Comparison of ENCODE assay signal across 1 fruit fly cellular context in the genomic region with DNA sequence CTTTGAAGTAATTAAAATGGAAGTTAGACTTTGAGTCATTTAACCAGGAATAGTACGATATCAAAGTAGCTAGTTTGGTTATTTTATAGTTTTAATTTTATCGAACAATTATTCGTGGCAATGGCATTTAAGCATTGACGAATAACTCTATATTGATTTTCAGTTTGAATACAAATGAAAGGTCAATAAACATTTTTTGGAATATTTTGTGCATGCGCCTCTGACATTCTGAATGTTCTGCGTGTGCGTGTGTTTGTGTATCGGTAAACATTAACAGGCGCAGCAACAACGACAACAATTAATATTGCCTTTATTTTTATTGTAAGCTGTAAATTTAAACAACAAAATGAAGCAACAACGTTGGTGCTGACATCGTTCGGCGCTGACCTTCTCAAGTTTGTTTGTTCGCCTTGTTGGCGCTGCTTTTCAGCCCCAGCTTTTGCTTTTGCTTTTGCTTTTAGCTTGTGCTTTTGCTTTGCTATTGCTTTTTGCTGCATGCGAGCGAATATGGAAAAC.
TF ChIP-seq lines count a peak whose summit lies in the region.

No protein-coding gene starts in this region.

TF ChIP-seq in whole organism, embryonic, 481 proteins besides CTCF, POLR2A, EP300 and RAD21 (continued from another document):
- TF ChIP-seq Trl (optimal IDR thresholded peaks at IDR 0.05; lab: Kevin White, UChicago) (no peak), Trl (GFP tag; optimal IDR thresholded peaks at IDR 0.05; lab: Kevin White, UChicago) (no peak), CG18262 (tag; optimal IDR thresholded peaks at IDR 0.05; lab: Kevin White, UChicago) (no peak), CG7963 (GFP tag; IDR thresholded peaks at IDR 0.05; lab: Robert Waterston, UW; ENCODE audit: partially characterized antibody) (no peak), CG33213 (GFP tag; optimal IDR thresholded peaks at IDR 0.05; lab: Kevin White, UChicago) (peak; percentile 25), CG5180 (GFP tag; optimal IDR thresholded peaks at IDR 0.05; lab: Kevin White, UChicago) (peak; percentile 48), pzg (GFP tag; optimal IDR thresholded peaks at IDR 0.05; lab: Kevin White, UChicago) (no peak), bbx (GFP tag; IDR thresholded peaks at IDR 0.05; lab: Robert Waterston, UW; ENCODE audit: partially characterized antibody) (no peak), sob (GFP tag; IDR thresholded peaks at IDR 0.05; lab: Robert Waterston, UW) (no peak), gsb (GFP tag; IDR thresholded peaks at IDR 0.05; lab: Robert Waterston, UW) (no peak), corto (GFP tag; optimal IDR thresholded peaks at IDR 0.05; lab: Kevin White, UChicago) (no peak), fd64A (GFP tag; optimal IDR thresholded peaks at IDR 0.05; lab: Kevin White, UChicago) (peak; percentile 64), Dfd (GFP tag; optimal IDR thresholded peaks at IDR 0.05; lab: Kevin White, UChicago) (no peak), ara (GFP tag; IDR thresholded peaks at IDR 0.05; lab: Robert Waterston, UW) (peak; percentile 11; the same call in 1 of the 2 replicates), CG1602 (GFP tag; optimal IDR thresholded peaks at IDR 0.05; lab: Kevin White, UChicago) (no peak), Atf6 (GFP tag; IDR thresholded peaks at IDR 0.05; lab: Robert Waterston, UW) (no peak), Dad (GFP tag; optimal IDR thresholded peaks at IDR 0.05; lab: Kevin White, UChicago) (no peak), jumu (GFP tag; optimal IDR thresholded peaks at IDR 0.05; lab: Kevin White, UChicago) (no peak), CG10267 (tag; optimal IDR thresholded peaks at IDR 0.05; lab: Kevin White, UChicago) (no peak), E2f1 (GFP tag; IDR thresholded peaks at IDR 0.05; lab: Robert Waterston, UW) (no peak), pan (optimal IDR thresholded peaks at IDR 0.05; lab: Kevin White, UChicago) (no peak), pan (GFP tag; optimal IDR thresholded peaks at IDR 0.05 in 1 of 2, IDR thresholded peaks at IDR 0.05 in 1 of 2) (no peak), gsb-n (tag; optimal IDR thresholded peaks at IDR 0.05; lab: Kevin White, UChicago) (no peak), NC2β (GFP tag; optimal IDR thresholded peaks at IDR 0.05; lab: Kevin White, UChicago) (no peak), CG10209 (GFP tag; optimal IDR thresholded peaks at IDR 0.05; lab: Kevin White, UChicago) (peak; percentile 57), inv (GFP tag; IDR thresholded peaks at IDR 0.05; lab: Robert Waterston, UW; ENCODE audit: partially characterized antibody) (no peak), Fer2 (tag; optimal IDR thresholded peaks at IDR 0.05; lab: Kevin White, UChicago) (no peak), bowl (GFP tag; IDR thresholded peaks at IDR 0.05; lab: Robert Waterston, UW) (no peak), CG32772 (GFP tag; IDR thresholded peaks at IDR 0.05; lab: Robert Waterston, UW) (no peak), CG6175 (GFP tag; IDR thresholded peaks at IDR 0.05; lab: Robert Waterston, UW) (no peak), stc (GFP tag; IDR thresholded peaks at IDR 0.05; lab: Robert Waterston, UW) (no peak; the same call in 1 of the 2 replicates), CG15601 (tag; optimal IDR thresholded peaks at IDR 0.05; lab: Kevin White, UChicago) (peak; percentile 47), ranshi (GFP tag; IDR thresholded peaks at IDR 0.05; lab: Robert Waterston, UW) (peak; percentile 31; the same call in 1 of the 2 replicates)
TF ChIP-seq in whole organism, embryonic: peak in this region for 129.
